Worm (Caenorhabditis elegans): ENCODE data around the gene R11F4.2.
"Not testable (repeated sequence)": the region's sequence is repeated elsewhere in the genome, so short reads cannot be mapped to it uniquely, and the experiment has no call there.

Gene R11F4.2

DNA sequence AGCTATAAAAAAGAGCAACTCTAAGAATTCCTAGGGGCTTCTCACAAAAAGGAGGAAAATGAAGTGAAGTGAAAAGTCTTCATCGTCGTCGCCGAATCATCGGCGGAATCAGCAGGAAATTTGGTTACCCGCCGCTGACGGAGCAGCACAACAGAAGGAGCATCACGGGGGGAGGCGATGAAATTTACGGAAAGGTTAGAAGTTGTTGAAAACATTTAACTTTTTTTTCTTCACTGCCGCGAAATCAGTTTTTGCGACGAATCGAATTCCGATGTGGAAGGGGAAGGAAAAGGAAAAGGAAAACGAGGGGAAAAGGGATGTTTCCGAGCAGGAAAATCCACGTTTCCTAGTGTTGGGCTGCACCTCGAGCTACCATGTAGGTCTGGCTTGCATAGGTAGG is 50.5 kb downstream of the R11F4.2 start (continued):
- TF ChIP-seq ets-5 (GFP tag; IDR thresholded peaks at IDR 0.05) (no peak), lin-39 (tag; optimal IDR thresholded peaks at IDR 0.05) (no peak), ceh-88 (GFP tag; IDR thresholded peaks at IDR 0.05) (no peak), snpc-4 (tag; optimal IDR thresholded peaks at IDR 0.05) (no peak), unc-98 (GFP tag; IDR thresholded peaks at IDR 0.05) (no peak), ztf-11 (tag; optimal IDR thresholded peaks at IDR 0.05) (no peak), ama-1 (optimal IDR thresholded peaks at IDR 0.05) (no peak), C34B4.2 (tag; optimal IDR thresholded peaks at IDR 0.05) (no peak)

DNA sequence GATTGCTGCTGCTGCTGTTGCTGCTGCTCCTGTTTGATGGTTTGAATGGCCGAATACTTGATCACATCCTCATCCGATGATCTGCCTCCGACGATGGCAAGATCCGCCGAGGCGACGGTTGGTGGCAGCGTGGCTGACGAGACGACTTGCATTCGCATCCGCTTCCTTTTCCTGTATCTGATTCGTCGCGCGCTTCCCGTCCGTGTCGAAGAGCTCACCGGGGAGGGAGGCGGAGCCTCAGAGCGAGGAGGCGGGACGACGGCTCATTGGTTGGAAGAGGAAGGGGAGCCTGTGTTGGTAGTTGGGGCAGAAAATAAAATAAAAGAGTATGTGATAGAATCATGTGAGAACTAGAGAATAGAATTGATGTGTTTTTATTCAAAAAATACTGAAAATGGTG is 51.8 kb downstream of the R11F4.2 start:
- TF ChIP-seq tbx-2 (tag; optimal IDR thresholded peaks at IDR 0.05) (peak; percentile 6), fkh-10 (GFP tag; optimal IDR thresholded peaks at IDR 0.05) (peak; percentile 32), unc-86 (tag; optimal IDR thresholded peaks at IDR 0.05) (peak; percentile 60), nhr-47 (tag; optimal IDR thresholded peaks at IDR 0.05) (peak; percentile 16), lin-14 (GFP tag; optimal IDR thresholded peaks at IDR 0.05) (peak; percentile 72), zag-1 (tag; optimal IDR thresholded peaks at IDR 0.05) (no peak), fkh-8 (tag; optimal IDR thresholded peaks at IDR 0.05) (peak; percentile 47), mef-2 (tag; optimal IDR thresholded peaks at IDR 0.05) (no peak)

DNA sequence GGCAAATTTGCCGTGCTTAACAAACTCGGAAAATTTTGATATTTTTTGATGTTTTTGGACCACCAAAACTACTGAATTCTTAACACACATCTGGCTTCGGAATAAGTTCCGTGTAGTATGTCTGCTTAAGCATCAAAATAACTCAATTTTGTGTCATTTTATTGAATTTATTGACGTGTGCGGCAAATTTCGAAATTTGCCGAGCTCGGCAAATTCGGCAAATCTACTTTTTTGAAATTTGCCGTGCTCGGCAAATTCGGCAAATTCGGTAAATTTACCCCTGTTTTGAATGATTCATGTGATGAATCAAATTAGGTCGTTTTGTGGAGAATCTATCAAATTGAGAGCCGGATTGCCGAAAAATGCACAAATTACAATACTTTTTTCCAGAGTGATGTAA is 52.4 kb downstream of the R11F4.2 start, which contains the start of gene ast-1:
Gene ast-1 (minus strand): TSS at position 101 of the 400 bp plus-strand sequence.
- TF ChIP-seq lin-39 (tag; optimal IDR thresholded peaks at IDR 0.05); F16B12.6 (tag; optimal IDR thresholded peaks at IDR 0.05); lin-13 (GFP tag; optimal IDR thresholded peaks at IDR 0.05): not testable (repeated sequence)

Data from whole organism, L1 larva.